Worm (Caenorhabditis elegans): Measurements from ENCODE around the gene dpm-3.

dpm-3 gene

DNA sequence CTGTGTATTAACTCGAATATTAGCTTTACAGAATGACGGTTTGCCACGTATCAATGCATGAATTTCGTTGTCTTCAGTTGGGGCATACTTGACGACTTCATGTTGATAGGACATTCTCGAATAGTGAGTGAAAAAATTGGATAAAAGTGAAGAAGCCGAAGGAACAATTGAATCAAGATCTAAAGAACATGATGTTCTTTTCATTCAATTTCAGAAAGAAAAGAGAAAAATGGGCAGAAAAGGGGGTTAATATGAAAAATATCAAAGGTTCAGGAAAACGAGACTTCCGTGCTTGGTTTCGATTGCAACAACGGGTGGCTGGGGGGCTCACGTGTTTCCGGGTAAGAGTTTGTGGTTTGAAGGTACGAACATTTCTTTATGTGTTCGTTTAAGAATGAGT is 23.2 kb downstream of the dpm-3 start:
- TF ChIP-seq fkh-10 (GFP tag; optimal IDR thresholded peaks at IDR 0.05) (peak; percentile 64), ces-1 (GFP tag; optimal IDR thresholded peaks at IDR 0.05) (peak; percentile 43), nhr-111 (GFP tag; optimal IDR thresholded peaks at IDR 0.05) (no peak)

DNA sequence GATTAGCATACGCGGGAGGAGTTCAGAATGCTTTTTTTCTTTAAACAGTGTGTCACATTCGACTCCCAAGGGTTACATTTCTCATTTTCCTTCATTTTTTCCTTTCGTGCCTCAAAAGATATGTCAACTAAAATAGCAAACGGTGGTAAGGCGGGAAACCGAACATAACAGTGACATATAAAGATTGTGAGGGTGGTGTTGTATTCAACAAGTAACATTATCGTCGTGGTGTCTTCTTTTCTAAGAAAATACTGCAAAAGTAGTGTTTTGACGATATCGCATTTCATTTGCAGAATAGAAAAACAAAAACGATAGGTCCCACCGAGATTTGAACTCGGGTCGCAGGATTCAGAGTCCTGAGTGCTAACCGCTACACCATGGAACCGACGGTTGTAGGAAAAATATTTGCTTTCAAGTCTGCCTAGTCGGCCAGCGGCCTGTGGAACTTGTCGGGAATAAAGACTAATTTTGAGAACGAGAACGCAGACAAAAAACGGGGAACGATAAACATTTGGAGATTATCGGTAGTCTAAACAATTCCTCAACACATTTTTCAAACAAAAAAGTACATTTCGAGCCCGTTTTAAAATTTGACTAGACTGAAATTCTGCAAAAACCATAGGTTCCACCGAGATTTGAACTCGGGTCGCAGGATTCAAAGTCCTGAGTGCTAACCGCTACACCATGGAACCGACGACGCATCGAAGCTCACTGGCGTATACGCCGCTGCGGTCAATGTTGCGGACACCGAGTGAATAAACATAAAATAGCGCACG is 25.4 kb downstream of the dpm-3 start:
- TF ChIP-seq mdl-1 (tag; optimal IDR thresholded peaks at IDR 0.05) (no peak), ceh-32 (tag; optimal IDR thresholded peaks at IDR 0.05; ENCODE audit: poor library complexity) (no peak), snpc-4 (tag; optimal IDR thresholded peaks at IDR 0.05) (no peak), gei-8 (GFP tag; optimal IDR thresholded peaks at IDR 0.05) (peak; percentile 19), ztf-11 (tag; optimal IDR thresholded peaks at IDR 0.05) (no peak), spr-1 (tag; optimal IDR thresholded peaks at IDR 0.05) (peak; percentile 50), lsy-2 (tag; optimal IDR thresholded peaks at IDR 0.05) (no peak), nhr-77 (tag; optimal IDR thresholded peaks at IDR 0.05) (no peak), skn-1 (tag; optimal IDR thresholded peaks at IDR 0.05) (no peak), tag-97 (GFP tag; IDR thresholded peaks at IDR 0.05) (no peak), mep-1 (tag; optimal IDR thresholded peaks at IDR 0.05) (peak; percentile 21), nhr-10 (tag; optimal IDR thresholded peaks at IDR 0.05) (no peak), aly-2 (tag; optimal IDR thresholded peaks at IDR 0.05) (no peak), dpl-1 (GFP tag; optimal IDR thresholded peaks at IDR 0.05) (no peak), ceh-28 (tag; optimal IDR thresholded peaks at IDR 0.05) (no peak), F44E2.7 (GFP tag; IDR thresholded peaks at IDR 0.05) (0 out of 2 replicates have a peak, but pooled peaks have one; percentile 5), saeg-2 (GFP tag; IDR thresholded peaks at IDR 0.05) (no peak), duxl-1 (tag; optimal IDR thresholded peaks at IDR 0.05; ENCODE audit: poor library complexity) (peak; percentile 9), dmd-8 (GFP tag; IDR thresholded peaks at IDR 0.05) (peak; percentile 42; the same call in 1 of the 2 replicates), nhr-76 (tag; optimal IDR thresholded peaks at IDR 0.05) (no peak), egl-43 (GFP tag; IDR thresholded peaks at IDR 0.05) (peak; percentile 73), nhr-41 (GFP tag; IDR thresholded peaks at IDR 0.05) (peak; percentile 62; the same call in 1 of the 2 replicates), mes-2 (tag; optimal IDR thresholded peaks at IDR 0.05; ENCODE audit: poor library complexity, severe bottlenecking) (peak; percentile 56), lin-29 (GFP tag; IDR thresholded peaks at IDR 0.05) (no peak), dmd-6 (GFP tag; IDR thresholded peaks at IDR 0.05) (peak; percentile 35), T26A8.4 (GFP tag; IDR thresholded peaks at IDR 0.05) (peak; percentile 19; the same call in 1 of the 2 replicates), mdt-29 (GFP tag; IDR thresholded peaks at IDR 0.05) (no peak), egl-27 (tag; optimal IDR thresholded peaks at IDR 0.05) (no peak), nhr-237 (tag; optimal IDR thresholded peaks at IDR 0.05) (no peak), T20F7.1 (GFP tag; optimal IDR thresholded peaks at IDR 0.05) (no peak), nhr-28 (tag; optimal IDR thresholded peaks at IDR 0.05) (no peak), R02D3.7 (tag; optimal IDR thresholded peaks at IDR 0.05) (no peak), daf-8 (GFP tag; IDR thresholded peaks at IDR 0.05) (no peak), madf-5 (GFP tag; IDR thresholded peaks at IDR 0.05) (no peak), lin-38 (GFP tag; IDR thresholded peaks at IDR 0.05) (peak; percentile 64; the same call in 1 of the 2 replicates), spr-3 (GFP tag; optimal IDR thresholded peaks at IDR 0.05) (no peak), hlh-11 (tag; optimal IDR thresholded peaks at IDR 0.05) (peak; percentile 19), unc-130 (GFP tag; optimal IDR thresholded peaks at IDR 0.05) (no peak), cey-2 (tag; optimal IDR thresholded peaks at IDR 0.05; ENCODE audit: borderline replicate concordance, insufficient read depth) (no peak), hlh-30 (tag; optimal IDR thresholded peaks at IDR 0.05; ENCODE audit: insufficient read depth) (no peak), nhr-48 (tag; optimal IDR thresholded peaks at IDR 0.05) (peak; percentile 20), madf-9 (GFP tag; conservative IDR thresholded peaks at IDR 0.05) (0 out of 2 replicates have a peak, but pooled peaks have one; percentile 8), mxl-3 (GFP tag; optimal IDR thresholded peaks at IDR 0.05) (no peak), mxl-2 (GFP tag; conservative IDR thresholded peaks at IDR 0.05) (no peak), unc-39 (tag; optimal IDR thresholded peaks at IDR 0.05) (no peak)

All from whole organism, L4 larva.